Fruit fly (Drosophila melanogaster) whole organism, embryonic: ENCODE results near the gene Gas8.
A peak's percentile ranks its signal among the peaks of the same experiment; 100 is the strongest.

ENCODE experiments used
- CG10462 ChIP-seq: fragments of 200-800 bp; sonication (Bioruptor generic); optimal IDR thresholded peaks from 2 replicates; lab custom pipeline; 2016; ENCODE audit warnings: missing biosample characterization, missing genetic modification characterization
- CG15601 ChIP-seq: fragments of 200-800 bp; sonication (Bioruptor generic); optimal IDR thresholded peaks from 3 replicates; lab custom pipeline; 2019; ENCODE audit warnings: missing biosample characterization, mild to moderate bottlenecking, missing genetic modification characterization, moderate library complexity
- HLH3B ChIP-seq: fragments of 200-800 bp; sonication (Bioruptor generic); IDR thresholded peaks from 2 replicates; pipeline ENCODE4 v1.3.6; 2022; ENCODE audit warnings: missing biosample characterization, missing genetic modification characterization
- so ChIP-seq: fragments of 200-800 bp; sonication (Bioruptor generic); IDR thresholded peaks from 3 replicates; pipeline ENCODE4 v1.3.6; 2022; ENCODE audit warnings: missing biosample characterization, missing genetic modification characterization

DNA sequence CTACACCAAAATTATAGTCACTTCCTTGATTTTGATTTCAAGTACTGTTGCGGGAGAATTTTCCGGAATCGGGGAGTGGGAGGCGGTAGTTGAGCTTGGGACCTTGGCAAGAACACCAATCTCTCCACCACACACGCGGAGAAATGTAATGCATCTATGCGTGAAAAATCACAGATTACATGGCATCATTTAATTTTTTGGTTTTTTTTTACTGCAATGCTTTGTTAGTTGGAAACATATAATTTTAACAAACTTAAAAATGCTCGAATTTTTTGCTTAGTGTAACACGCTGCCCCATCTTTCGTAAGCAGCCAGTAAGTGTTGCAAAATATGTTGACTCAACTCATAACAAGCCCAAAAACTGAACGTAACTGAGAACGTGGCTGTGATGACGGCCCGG, 43.9 kb upstream of the Gas8 start:
- TF ChIP-seq so (GFP tag; lab: Robert Waterston, UW) (no peak), CG10462 (GFP tag; lab: Kevin White, UChicago) (no peak), CG15601 (tag; lab: Kevin White, UChicago) (no peak), HLH3B (GFP tag; lab: Robert Waterston, UW) (peak; percentile 30; the same call in 1 of the 2 replicates)
